Worm (Caenorhabditis elegans) whole organism, L4 larva: ENCODE data around the gene tlk-1.

Source experiments
- D1046.2 ChIP-seq: fragments of 200-800 bp; sonication (Bioruptor generic); IDR thresholded peaks from 2 replicates; pipeline ENCODE4 v1.3.6; 2022; ENCODE audit warnings: missing genetic modification characterization, missing compliant biosample characterization
- F44E2.7 ChIP-seq: fragments of 200-800 bp; sonication (Bioruptor generic); IDR thresholded peaks from 2 replicates; pipeline ENCODE4 v2.1.2; 2022; ENCODE audit warnings: missing genetic modification characterization, missing compliant biosample characterization
- F49E8.2 ChIP-seq: sonication (generic microtip); optimal IDR thresholded peaks from 2 replicates; lab custom pipeline; 2016; ENCODE audit warnings: missing compliant biosample characterization, mild to moderate bottlenecking, missing genetic modification characterization, borderline replicate concordance
- T26A8.4 ChIP-seq: fragments of 200-800 bp; sonication (Bioruptor generic); IDR thresholded peaks from 2 replicates; pipeline ENCODE4 v1.3.6; 2022; ENCODE audit warnings: missing genetic modification characterization, missing compliant biosample characterization
- aha-1 ChIP-seq: fragments of 150-350 bp; peaks from one replicate; lab custom pipeline; 2014; ENCODE audit warnings: missing biosample characterization, missing genetic modification characterization
- ama-1 ChIP-seq: fragments of 150-350 bp; optimal IDR thresholded peaks from 2 replicates; lab custom pipeline; 2014; ENCODE audit warnings: inconsistent platforms, mixed read lengths
- arid-1 ChIP-seq: fragments of 200-800 bp; sonication (Bioruptor generic); conservative IDR thresholded peaks from 2 replicates; pipeline ENCODE4 v1.3.6; 2022; ENCODE audit warnings: missing genetic modification reagents, missing genetic modification characterization, missing compliant biosample characterization
- ceh-82 ChIP-seq: sonication (generic microtip); optimal IDR thresholded peaks from 2 replicates; lab custom pipeline; 2017; ENCODE audit warnings: missing biosample characterization, missing genetic modification characterization
- ces-1 ChIP-seq: fragments of 150-350 bp; sonication (generic microtip); optimal IDR thresholded peaks from 4 replicates; lab custom pipeline; 2014; ENCODE audit warnings: missing biosample characterization, missing genetic modification reagents, missing genetic modification characterization
- cey-2 ChIP-seq: sonication (generic microtip); optimal IDR thresholded peaks from 3 replicates; lab custom pipeline; 2017; ENCODE audit warnings: missing genetic modification characterization, mild to moderate bottlenecking, missing compliant biosample characterization, antibody characterized with exemption, borderline replicate concordance; ENCODE audit not compliant: insufficient read depth
- daf-12 ChIP-seq: fragments of 150-350 bp; optimal IDR thresholded peaks from 2 replicates; lab custom pipeline; 2014; ENCODE audit warnings: missing biosample characterization, missing genetic modification reagents, missing genetic modification characterization
- daf-16 ChIP-seq, 3 experiments: sonication (generic microtip); optimal IDR thresholded peaks; 2 replicates each; lab custom pipeline; 2016 to 2017; ENCODE audit warnings: missing genetic modification characterization in 3 of 3, missing genetic modification reagents in 3 of 3, mild to moderate bottlenecking in 2 of 3, missing compliant biosample characterization in 2 of 3, missing biosample characterization in 1 of 3, moderate library complexity in 1 of 3
- daf-8 ChIP-seq: fragments of 200-800 bp; sonication (Bioruptor generic); IDR thresholded peaks from 2 replicates; pipeline ENCODE4 v1.3.6; 2022; ENCODE audit warnings: missing genetic modification characterization, missing compliant biosample characterization
- dmd-8 ChIP-seq: fragments of 200-800 bp; sonication (Bioruptor generic); IDR thresholded peaks from 2 replicates; pipeline ENCODE4 v1.3.6; 2022; ENCODE audit warnings: missing genetic modification characterization, missing compliant biosample characterization
- dmd-9 ChIP-seq: fragments of 200-800 bp; sonication (Bioruptor generic); IDR thresholded peaks from 2 replicates; pipeline ENCODE4 v1.3.6; 2022; ENCODE audit warnings: missing genetic modification reagents, missing genetic modification characterization, missing compliant biosample characterization
- duxl-1 ChIP-seq: sonication (generic microtip); optimal IDR thresholded peaks from 2 replicates; lab custom pipeline; 2016; ENCODE audit warnings: mild to moderate bottlenecking, missing genetic modification characterization, moderate library complexity, missing compliant biosample characterization; ENCODE audit not compliant: poor library complexity
- dve-1 ChIP-seq: sonication (generic microtip); optimal IDR thresholded peaks from 2 replicates; lab custom pipeline; 2017; ENCODE audit warnings: antibody characterized with exemption, mild to moderate bottlenecking, missing genetic modification characterization, missing compliant biosample characterization; ENCODE audit not compliant: insufficient read depth
- fos-1 ChIP-seq: fragments of 150-350 bp; optimal IDR thresholded peaks from 2 replicates; lab custom pipeline; 2014; ENCODE audit warnings: missing biosample characterization, missing genetic modification characterization
- hif-1 ChIP-seq, 2 experiments: sonication (generic microtip); optimal IDR thresholded peaks; 2 replicates each; lab custom pipeline; 2016 to 2017; ENCODE audit warnings: missing compliant biosample characterization in 2 of 2, missing genetic modification characterization in 2 of 2, missing genetic modification reagents in 2 of 2, missing genotype in 2 of 2, mild to moderate bottlenecking in 1 of 2
- hlh-11 ChIP-seq: fragments of 200-800 bp; sonication (Bioruptor generic); optimal IDR thresholded peaks from 2 replicates; lab custom pipeline; 2018; ENCODE audit warnings: mild to moderate bottlenecking, missing genetic modification characterization, missing compliant biosample characterization
- hmg-1.1 ChIP-seq: fragments of 200-800 bp; sonication (Bioruptor generic); IDR thresholded peaks from 2 replicates; pipeline ENCODE4 v1.3.6; 2022; ENCODE audit warnings: missing genetic modification reagents, missing genetic modification characterization, missing compliant biosample characterization
- lin-1 ChIP-seq: fragments of 200-800 bp; sonication (Bioruptor generic); IDR thresholded peaks from 2 replicates; pipeline ENCODE4 v1.3.6; 2022; ENCODE audit warnings: missing genetic modification reagents, missing genetic modification characterization, missing compliant biosample characterization
- lin-15B ChIP-seq: fragments of 150-350 bp; sonication (generic microtip); optimal IDR thresholded peaks from 3 replicates; lab custom pipeline; 2014; ENCODE audit warnings: missing biosample characterization, missing genetic modification characterization
- mdl-1 ChIP-seq, 2 experiments: fragments of 150-350 bp in 1 of 2; sonication (generic microtip) in 1 of 2; optimal IDR thresholded peaks; 2 replicates each; lab custom pipeline; 2014 to 2017; ENCODE audit warnings: missing biosample characterization in 2 of 2, missing genetic modification characterization in 2 of 2
- mep-1 ChIP-seq: fragments of 150-350 bp; sonication (generic microtip); optimal IDR thresholded peaks from 3 replicates; lab custom pipeline; 2014; ENCODE audit warnings: missing biosample characterization, missing genetic modification characterization
- mes-2 ChIP-seq: sonication (generic microtip); optimal IDR thresholded peaks from 2 replicates; lab custom pipeline; 2016; ENCODE audit warnings: missing genotype, mild to moderate bottlenecking, missing genetic modification characterization, missing compliant biosample characterization; ENCODE audit not compliant: poor library complexity, severe bottlenecking
- mxl-2 ChIP-seq: fragments of 200-800 bp; sonication (Bioruptor generic); conservative IDR thresholded peaks from 2 replicates; pipeline ENCODE4 v1.3.6; 2022; ENCODE audit warnings: missing genetic modification reagents, missing genetic modification characterization, missing compliant biosample characterization
- nhr-111 ChIP-seq: fragments of 200-800 bp; sonication (Bioruptor generic); optimal IDR thresholded peaks from 2 replicates; lab custom pipeline; 2018; ENCODE audit warnings: mild to moderate bottlenecking, missing genetic modification characterization, missing compliant biosample characterization
- nhr-25 ChIP-seq: sonication (generic microtip); optimal IDR thresholded peaks from 2 replicates; lab custom pipeline; 2017; ENCODE audit warnings: missing genetic modification characterization, mild to moderate bottlenecking, missing compliant biosample characterization, antibody characterized with exemption, moderate library complexity, borderline replicate concordance; ENCODE audit not compliant: insufficient read depth
- nhr-42 ChIP-seq: fragments of 200-800 bp; sonication (Bioruptor generic); IDR thresholded peaks from 2 replicates; pipeline ENCODE4 v1.3.6; 2022; ENCODE audit warnings: missing genetic modification characterization, missing compliant biosample characterization
- pha-4 ChIP-seq, 2 experiments: fragments of 150-350 bp in 1 of 2; fragments of 200-800 bp in 1 of 2; sonication (Bioruptor generic) in 1 of 2; IDR thresholded peaks in 1 of 2; optimal IDR thresholded peaks in 1 of 2; 2 replicates each; pipeline versions ENCODE4 v1.3.6 to Lab custom; 2014 to 2022; ENCODE audit warnings: missing genetic modification characterization in 2 of 2, missing genetic modification reagents in 2 of 2, missing biosample characterization in 1 of 2, missing compliant biosample characterization in 1 of 2
- php-3 ChIP-seq: fragments of 200-800 bp; sonication (Bioruptor generic); IDR thresholded peaks from 2 replicates; pipeline ENCODE4 v1.3.6; 2022; ENCODE audit warnings: missing genetic modification reagents, missing genetic modification characterization, missing compliant biosample characterization
- saeg-2 ChIP-seq: fragments of 200-800 bp; sonication (Bioruptor generic); IDR thresholded peaks from 2 replicates; pipeline ENCODE4 v1.3.6; 2022; ENCODE audit warnings: missing genetic modification reagents, missing genetic modification characterization, missing compliant biosample characterization
- snpc-4 ChIP-seq: fragments of 150-350 bp; optimal IDR thresholded peaks from 2 replicates; lab custom pipeline; 2014; ENCODE audit warnings: missing biosample characterization, missing genetic modification characterization
- tag-97 ChIP-seq: fragments of 200-800 bp; sonication (Bioruptor generic); IDR thresholded peaks from 2 replicates; pipeline ENCODE4 v1.3.6; 2022; ENCODE audit warnings: missing genetic modification characterization, missing compliant biosample characterization
- tra-1 ChIP-seq: fragments of 200-800 bp; sonication (Bioruptor generic); IDR thresholded peaks from 2 replicates; pipeline ENCODE4 v1.3.6; 2022; ENCODE audit warnings: missing genetic modification reagents, missing genetic modification characterization, missing compliant biosample characterization
- unc-130 ChIP-seq: sonication (generic microtip); optimal IDR thresholded peaks from 2 replicates; lab custom pipeline; 2016; ENCODE audit warnings: missing genetic modification reagents, missing genetic modification characterization, missing compliant biosample characterization
- unc-62 ChIP-seq, 3 experiments: fragments of 150-350 bp in 1 of 3; sonication (generic microtip); optimal IDR thresholded peaks in 2 of 3; peaks in 1 of 3; 1 replicate in 1 of 3; 2 replicates in 2 of 3; lab custom pipeline; 2014 to 2017; ENCODE audit warnings: missing biosample characterization in 3 of 3, missing genetic modification characterization in 3 of 3, missing genetic modification reagents in 3 of 3, missing genotype in 1 of 3
- zag-1 ChIP-seq: fragments of 150-350 bp; optimal IDR thresholded peaks from 2 replicates; lab custom pipeline; 2014; ENCODE audit warnings: missing biosample characterization, missing genetic modification characterization
- zfp-2 ChIP-seq: sonication (generic microtip); optimal IDR thresholded peaks from 2 replicates; lab custom pipeline; 2016; ENCODE audit warnings: mild to moderate bottlenecking, missing genetic modification characterization, missing compliant biosample characterization
- zfp-3 ChIP-seq: fragments of 200-800 bp; sonication (Bioruptor generic); conservative IDR thresholded peaks from 2 replicates; pipeline ENCODE4 v1.3.6; 2022; ENCODE audit warnings: missing genetic modification reagents, missing genetic modification characterization, missing compliant biosample characterization

The tlk-1 gene

ce11 chrIII:9690044-9690443, 9.6 kb upstream of the tlk-1 start, which contains the start of gene best-5:
best-5 (minus strand) TSS chrIII:9690253.
- TF ChIP-seq D1046.2 (GFP tag; lab: Robert Waterston, UW): no peak
- TF ChIP-seq hmg-1.1: no peak
- no peak for TF ChIP-seq snpc-4 (tag; lab: Kevin White, UChicago)
- TF ChIP-seq zfp-3 (GFP tag; lab: Robert Waterston, UW): no peak
- TF ChIP-seq lin-15B (tag; lab: Kevin White, UChicago): no peak
- no peak for TF ChIP-seq nhr-42 (GFP tag; lab: Robert Waterston, UW)
- TF ChIP-seq mxl-2 (GFP tag; lab: Robert Waterston, UW): no peak
- TF ChIP-seq F44E2.7: no peak
- no peak for TF ChIP-seq tra-1
- no peak for TF ChIP-seq arid-1 (GFP tag; lab: Robert Waterston, UW)
- TF ChIP-seq mep-1 (tag; lab: Kevin White, UChicago): no peak
- no peak for TF ChIP-seq ceh-82
- no peak for TF ChIP-seq duxl-1
- TF ChIP-seq dve-1 (tag; lab: Kevin White, UChicago): peak; percentile 35
- no peak for TF ChIP-seq lin-1
- TF ChIP-seq unc-62 (GFP tag; optimal IDR thresholded peaks at IDR 0.05 in 1 of 2; lab: Kevin White, UChicago): peak in 1 of 2 experiments; percentile 17
- no peak for TF ChIP-seq unc-62 (tag; optimal IDR thresholded peaks at IDR 0.05; lab: Kevin White, UChicago)
- TF ChIP-seq unc-130: no peak
- TF ChIP-seq aha-1 (tag; lab: Kevin White, UChicago): no peak
- no peak for TF ChIP-seq ama-1
- TF ChIP-seq saeg-2 (GFP tag; lab: Robert Waterston, UW): no peak
- TF ChIP-seq dmd-8: no peak
- TF ChIP-seq F49E8.2: no peak
- TF ChIP-seq php-3: peak; percentile 68
- no peak for TF ChIP-seq tag-97 (GFP tag; lab: Robert Waterston, UW)
- no peak for TF ChIP-seq zag-1 (tag; lab: Kevin White, UChicago)
- TF ChIP-seq fos-1: no peak
- TF ChIP-seq daf-12 (tag; lab: Kevin White, UChicago): no peak
- no peak for TF ChIP-seq mdl-1 (tag; optimal IDR thresholded peaks at IDR 0.05; lab: Kevin White, UChicago)
- TF ChIP-seq ces-1: no peak
- TF ChIP-seq daf-8 (GFP tag; lab: Robert Waterston, UW): no peak
- TF ChIP-seq daf-16 (GFP tag; optimal IDR thresholded peaks at IDR 0.05; lab: Kevin White, UChicago): no peak
- peak; percentile 53 for TF ChIP-seq daf-16 (tag; optimal IDR thresholded peaks at IDR 0.05; lab: Kevin White, UChicago)
- no peak for TF ChIP-seq pha-4 (GFP tag; IDR thresholded peaks at IDR 0.05; lab: Robert Waterston, UW)
- no peak for TF ChIP-seq pha-4 (tag; optimal IDR thresholded peaks at IDR 0.05; lab: Kevin White, UChicago)
- TF ChIP-seq hif-1 (tag; optimal IDR thresholded peaks at IDR 0.05; lab: Kevin White, UChicago): no peak
- no peak for TF ChIP-seq zfp-2
- no peak for TF ChIP-seq nhr-25 (tag; lab: Kevin White, UChicago)
- TF ChIP-seq T26A8.4 (GFP tag; lab: Robert Waterston, UW): no peak
- no peak for TF ChIP-seq mes-2
- no peak for TF ChIP-seq dmd-9 (GFP tag; lab: Robert Waterston, UW)
- TF ChIP-seq cey-2: no peak
- peak; percentile 8 for TF ChIP-seq hlh-11 (tag; lab: Kevin White, UChicago)
- no peak for TF ChIP-seq nhr-111 (GFP tag; lab: Kevin White, UChicago)
- TF ChIP-seq, all 104 proteins: peak for 5
